Fruit fly (Drosophila melanogaster) whole organism, embryonic: ENCODE data around the gene Cont.
A peak's percentile ranks its signal among the peaks of the same experiment; 100 is the strongest.

Experiments
- CG32532 ChIP-seq: fragments of 200-800 bp; sonication (Bioruptor generic); IDR thresholded peaks from 2 replicates; pipeline ENCODE4 v1.3.6; 2022; ENCODE audit warnings: missing biosample characterization, missing genetic modification characterization
- CG4854 ChIP-seq: fragments of 200-800 bp; sonication (Bioruptor generic); optimal IDR thresholded peaks from 2 replicates; lab custom pipeline; 2016; ENCODE audit warnings: missing biosample characterization, missing genetic modification characterization, inconsistent platforms
- Hand ChIP-seq: fragments of 200-800 bp; sonication (Bioruptor generic); optimal IDR thresholded peaks from 2 replicates; lab custom pipeline; 2017; ENCODE audit warnings: mild to moderate bottlenecking, missing biosample characterization, missing genetic modification reagents, missing genetic modification characterization
- run ChIP-seq: fragments of 200-800 bp; sonication (Bioruptor generic); optimal IDR thresholded peaks from 3 replicates; lab custom pipeline; 2018; ENCODE audit warnings: missing biosample characterization, mild to moderate bottlenecking, missing genetic modification characterization
- sim ChIP-seq: fragments of 200-800 bp; sonication (Bioruptor generic); IDR thresholded peaks from 2 replicates; pipeline ENCODE4 v1.3.6; 2022; ENCODE audit warnings: missing biosample characterization, missing genetic modification characterization

DNA sequence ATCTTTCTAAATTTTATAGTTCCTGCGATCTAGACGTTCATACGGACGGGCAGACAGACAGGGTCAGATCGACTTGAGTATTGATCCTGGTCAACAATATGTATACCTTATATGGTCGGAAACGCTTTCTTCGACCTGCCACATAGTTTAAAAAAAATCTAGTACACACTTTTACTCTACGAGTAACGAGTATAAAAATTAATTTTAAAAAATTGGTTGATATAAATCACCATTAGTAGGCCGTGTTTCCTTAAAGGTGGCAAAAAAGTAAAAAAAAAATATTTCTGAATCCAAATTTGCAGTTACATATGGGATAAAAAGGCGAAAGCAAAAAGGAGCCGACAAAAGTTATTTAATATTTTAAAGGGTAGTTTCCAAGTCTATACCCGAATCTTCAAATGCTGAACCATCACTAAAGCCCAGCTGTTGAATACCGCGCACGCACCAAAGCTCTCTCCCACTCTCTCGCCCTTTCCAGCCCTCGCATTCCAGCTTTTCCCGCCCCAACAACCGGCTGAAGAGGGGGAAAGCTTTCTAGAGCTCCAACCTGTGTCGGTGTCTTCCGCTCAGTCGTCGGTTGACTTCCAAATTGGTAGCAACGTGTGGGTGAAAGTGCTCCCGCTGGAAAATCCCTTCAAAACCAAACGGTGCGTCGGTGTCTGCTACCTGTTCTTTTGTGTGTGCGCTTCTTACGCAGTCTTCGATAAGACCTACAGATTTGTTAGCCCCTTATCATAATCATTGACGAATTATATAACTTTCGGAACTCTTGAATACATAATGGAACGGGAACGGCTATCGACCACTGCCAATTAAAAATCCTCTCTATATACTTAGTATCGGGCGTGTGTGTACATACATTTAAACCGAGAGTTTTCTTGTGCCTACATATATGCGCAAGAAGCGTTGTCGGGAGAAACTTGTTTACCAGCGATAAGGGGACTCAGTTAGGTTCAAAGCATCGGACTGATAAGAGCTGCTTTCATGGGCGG lies 2.4 kb upstream of the Cont start, which contains the start of gene Sfxn1-3:
- peak; percentile 63 for TF ChIP-seq Hand (GFP tag; lab: Kevin White, UChicago)
- TF ChIP-seq sim (GFP tag; lab: Robert Waterston, UW): no peak
- TF ChIP-seq CG4854 (GFP tag; lab: Kevin White, UChicago): no peak
- TF ChIP-seq CG32532 (GFP tag; lab: Robert Waterston, UW): peak; percentile 65
- TF ChIP-seq run (tag; lab: Kevin White, UChicago): peak; percentile 16
